Worm (Caenorhabditis elegans) whole organism, young adult: ENCODE data around the gene hsp-12.2.

Experiments
- B0261.1 ChIP-seq: sonication (generic microtip); optimal IDR thresholded peaks from 2 replicates; lab custom pipeline; 2016; ENCODE audit warnings: mild to moderate bottlenecking, missing genetic modification characterization, moderate library complexity, missing compliant biosample characterization
- C06A6.2 ChIP-seq: fragments of 200-800 bp; sonication (Bioruptor generic); conservative IDR thresholded peaks from 2 replicates; pipeline ENCODE4 v1.3.6; 2022; ENCODE audit warnings: missing genetic modification characterization, missing compliant biosample characterization
- F23B12.7 ChIP-seq: sonication (generic microtip); optimal IDR thresholded peaks from 2 replicates; lab custom pipeline; 2017; ENCODE audit warnings: missing genetic modification characterization, mild to moderate bottlenecking, missing compliant biosample characterization, antibody characterized with exemption, moderate library complexity; ENCODE audit not compliant: insufficient read depth
- F33H1.4 ChIP-seq: fragments of 200-800 bp; sonication (Bioruptor generic); IDR thresholded peaks from 2 replicates; pipeline ENCODE4 v1.3.6; 2022; ENCODE audit warnings: missing genetic modification reagents, missing genetic modification characterization, missing compliant biosample characterization
- F49E8.2 ChIP-seq: sonication (generic microtip); optimal IDR thresholded peaks from 3 replicates; lab custom pipeline; 2017; ENCODE audit warnings: missing genetic modification characterization, mild to moderate bottlenecking, missing compliant biosample characterization, antibody characterized with exemption, moderate library complexity; ENCODE audit not compliant: insufficient read depth
- F52B5.7 ChIP-seq: sonication (generic microtip); optimal IDR thresholded peaks from 2 replicates; lab custom pipeline; 2016; ENCODE audit warnings: mild to moderate bottlenecking, missing genetic modification characterization, missing compliant biosample characterization
- F57C9.4 ChIP-seq: sonication (generic microtip); optimal IDR thresholded peaks from 2 replicates; lab custom pipeline; 2017; ENCODE audit warnings: mild to moderate bottlenecking, missing genetic modification characterization, missing compliant biosample characterization
- K11D2.4 ChIP-seq: fragments of 200-800 bp; sonication (Bioruptor generic); IDR thresholded peaks from 2 replicates; pipeline ENCODE4 v1.3.6; 2022; ENCODE audit warnings: missing genetic modification reagents, missing genetic modification characterization, missing compliant biosample characterization
- K12H6.12 ChIP-seq: fragments of 200-800 bp; sonication (Bioruptor generic); optimal IDR thresholded peaks from 2 replicates; lab custom pipeline; 2018; ENCODE audit warnings: mild to moderate bottlenecking, missing genetic modification characterization, missing compliant biosample characterization
- T07F8.4 ChIP-seq: sonication (generic microtip); optimal IDR thresholded peaks from 2 replicates; lab custom pipeline; 2016; ENCODE audit warnings: mild to moderate bottlenecking, missing genetic modification characterization, moderate library complexity, missing compliant biosample characterization
- T26A5.8 ChIP-seq: sonication (generic microtip); optimal IDR thresholded peaks from 2 replicates; lab custom pipeline; 2016; ENCODE audit warnings: missing genetic modification characterization, missing compliant biosample characterization
- Y53F4B.3 ChIP-seq: fragments of 200-800 bp; sonication (Bioruptor generic); IDR thresholded peaks from 2 replicates; pipeline ENCODE4 v1.3.6; 2022; ENCODE audit warnings: missing genetic modification reagents, missing genetic modification characterization, missing compliant biosample characterization
- Y67H2A.10 ChIP-seq: fragments of 200-800 bp; sonication (Bioruptor generic); conservative IDR thresholded peaks from 2 replicates; pipeline ENCODE4 v1.3.6; 2022; ENCODE audit warnings: missing genetic modification reagents, missing genetic modification characterization, missing compliant biosample characterization
- Y95B8A.8 ChIP-seq: fragments of 200-800 bp; sonication (Bioruptor generic); IDR thresholded peaks from 2 replicates; pipeline ENCODE4 v1.3.6; 2022; ENCODE audit warnings: missing genetic modification reagents, missing genetic modification characterization, missing compliant biosample characterization
- ama-1 ChIP-seq, 3 experiments: fragments of 150-350 bp in 1 of 3; sonication (generic microtip) in 2 of 3; optimal IDR thresholded peaks; 2 replicates each; lab custom pipeline; 2014 to 2018; ENCODE audit warnings: missing biosample characterization in 2 of 3, missing genetic modification characterization in 2 of 3, missing genetic modification reagents in 2 of 3
- athp-1 ChIP-seq: sonication (generic microtip); optimal IDR thresholded peaks from 2 replicates; lab custom pipeline; 2017; ENCODE audit warnings: mild to moderate bottlenecking, missing genetic modification characterization, missing compliant biosample characterization
- attf-6 ChIP-seq: fragments of 200-800 bp; sonication (Bioruptor generic); IDR thresholded peaks from 2 replicates; pipeline ENCODE4 v1.3.6; 2022; ENCODE audit warnings: missing genetic modification reagents, missing genetic modification characterization, missing compliant biosample characterization
- ceh-27 ChIP-seq: fragments of 200-800 bp; sonication (Bioruptor generic); optimal IDR thresholded peaks from 2 replicates; lab custom pipeline; 2018; ENCODE audit warnings: mild to moderate bottlenecking, missing genetic modification characterization, moderate library complexity, missing compliant biosample characterization
- chd-7 ChIP-seq: sonication (generic microtip); optimal IDR thresholded peaks from 2 replicates; lab custom pipeline; 2016; ENCODE audit warnings: mild to moderate bottlenecking, missing genetic modification characterization, moderate library complexity, missing compliant biosample characterization
- dox-1 ChIP-seq: fragments of 200-800 bp; sonication (Bioruptor generic); IDR thresholded peaks from 2 replicates; pipeline ENCODE4 v1.3.6; 2022; ENCODE audit warnings: missing genetic modification reagents, missing genetic modification characterization, missing compliant biosample characterization
- ekl-4 ChIP-seq: fragments of 200-800 bp; sonication (Bioruptor generic); IDR thresholded peaks from 2 replicates; pipeline ENCODE4 v1.3.6; 2022; ENCODE audit warnings: missing genetic modification reagents, missing genetic modification characterization, missing compliant biosample characterization
- let-526 ChIP-seq: fragments of 200-800 bp; sonication (Bioruptor generic); IDR thresholded peaks from 2 replicates; pipeline ENCODE4 v1.3.6; 2022; ENCODE audit warnings: missing genetic modification reagents, missing genetic modification characterization, missing compliant biosample characterization
- lin-26 ChIP-seq: fragments of 200-800 bp; sonication (Bioruptor generic); IDR thresholded peaks from 2 replicates; pipeline ENCODE4 v1.3.6; 2022; ENCODE audit warnings: missing genetic modification reagents, missing genetic modification characterization, missing compliant biosample characterization
- lin-40 ChIP-seq: sonication (generic microtip); optimal IDR thresholded peaks from 2 replicates; lab custom pipeline; 2016; ENCODE audit warnings: missing genetic modification characterization, mild to moderate bottlenecking, missing compliant biosample characterization, missing genotype, missing genetic modification reagents
- lin-54 ChIP-seq: fragments of 200-800 bp; sonication (Bioruptor generic); optimal IDR thresholded peaks from 2 replicates; lab custom pipeline; 2018; ENCODE audit warnings: mild to moderate bottlenecking, missing genetic modification characterization, missing compliant biosample characterization
- lir-1 ChIP-seq: fragments of 200-800 bp; sonication (Bioruptor generic); conservative IDR thresholded peaks from 2 replicates; pipeline ENCODE4 v1.3.6; 2022; ENCODE audit warnings: missing genetic modification reagents, missing genetic modification characterization, missing compliant biosample characterization
- lsl-1 ChIP-seq: fragments of 200-800 bp; sonication (Bioruptor generic); optimal IDR thresholded peaks from 2 replicates; lab custom pipeline; 2018; ENCODE audit warnings: mild to moderate bottlenecking, missing genetic modification characterization, moderate library complexity, missing compliant biosample characterization
- madf-10 ChIP-seq: sonication (generic microtip); optimal IDR thresholded peaks from 2 replicates; lab custom pipeline; 2016; ENCODE audit warnings: mild to moderate bottlenecking, missing genetic modification characterization, missing compliant biosample characterization
- madf-3 ChIP-seq: fragments of 200-800 bp; sonication (Bioruptor generic); IDR thresholded peaks from 2 replicates; pipeline ENCODE4 v1.3.6; 2022; ENCODE audit warnings: missing genetic modification reagents, missing genetic modification characterization, missing compliant biosample characterization
- madf-6 ChIP-seq: fragments of 200-800 bp; sonication (Bioruptor generic); IDR thresholded peaks from 2 replicates; pipeline ENCODE4 v1.3.6; 2022; ENCODE audit warnings: missing genetic modification reagents, missing genetic modification characterization, missing compliant biosample characterization
- mcd-1 ChIP-seq: fragments of 200-800 bp; sonication (Bioruptor generic); IDR thresholded peaks from 2 replicates; pipeline ENCODE4 v1.3.6; 2022; ENCODE audit warnings: missing genetic modification reagents, missing genetic modification characterization, missing compliant biosample characterization
- nfya-1 ChIP-seq: sonication (generic microtip); optimal IDR thresholded peaks from 2 replicates; lab custom pipeline; 2017; ENCODE audit warnings: antibody characterized with exemption, missing compliant biosample characterization, missing genetic modification characterization, borderline replicate concordance; ENCODE audit not compliant: insufficient read depth
- nhr-120 ChIP-seq: fragments of 200-800 bp; sonication (Bioruptor generic); IDR thresholded peaks from 2 replicates; pipeline ENCODE4 v1.3.6; 2022; ENCODE audit warnings: missing genetic modification characterization, missing compliant biosample characterization
- nhr-80 ChIP-seq: sonication (generic microtip); optimal IDR thresholded peaks from 2 replicates; lab custom pipeline; 2016; ENCODE audit warnings: missing genetic modification characterization, missing compliant biosample characterization
- nhr-90 ChIP-seq: sonication (generic microtip); optimal IDR thresholded peaks from 2 replicates; lab custom pipeline; 2016; ENCODE audit warnings: missing genotype, mild to moderate bottlenecking, missing genetic modification characterization, missing compliant biosample characterization
- rcor-1 ChIP-seq: fragments of 200-800 bp; sonication (Bioruptor generic); IDR thresholded peaks from 2 replicates; pipeline ENCODE4 v1.3.6; 2022; ENCODE audit warnings: missing genetic modification reagents, missing genetic modification characterization, missing compliant biosample characterization
- rpc-1 ChIP-seq, 2 experiments: fragments of 150-350 bp in 1 of 2; sonication (generic microtip) in 1 of 2; optimal IDR thresholded peaks; 2 replicates each; lab custom pipeline; 2014 to 2018; ENCODE audit warnings: missing biosample characterization in 1 of 2, missing genetic modification characterization in 1 of 2, missing genetic modification reagents in 1 of 2, missing genotype in 1 of 2
- snpc-3.4 ChIP-seq: sonication (generic microtip); optimal IDR thresholded peaks from 2 replicates; lab custom pipeline; 2017; ENCODE audit warnings: missing genetic modification characterization, mild to moderate bottlenecking, missing compliant biosample characterization, antibody characterized with exemption, moderate library complexity, missing genotype, missing genetic modification reagents
- snpc-4 ChIP-seq, 5 experiments: fragments of 150-350 bp in 1 of 5; sonication (generic microtip) in 4 of 5; optimal IDR thresholded peaks; 2 replicates each; lab custom pipeline; 2014 to 2018; ENCODE audit warnings: missing genetic modification characterization in 5 of 5, missing biosample characterization in 3 of 5, antibody characterized with exemption in 2 of 5, mild to moderate bottlenecking in 2 of 5, missing compliant biosample characterization in 2 of 5, missing genotype in 2 of 5, moderate library complexity in 2 of 5, missing genetic modification reagents in 1 of 5
- sptf-2 ChIP-seq: fragments of 200-800 bp; sonication (Bioruptor generic); optimal IDR thresholded peaks from 2 replicates; lab custom pipeline; 2018; ENCODE audit warnings: mild to moderate bottlenecking, missing genetic modification characterization, missing compliant biosample characterization
- tbp1 ChIP-seq: fragments of 200-800 bp; sonication (Bioruptor generic); optimal IDR thresholded peaks from 2 replicates; lab custom pipeline; 2018; ENCODE audit warnings: mild to moderate bottlenecking, missing genetic modification characterization, missing compliant biosample characterization
- unc-130 ChIP-seq: sonication (generic microtip); optimal IDR thresholded peaks from 2 replicates; lab custom pipeline; 2016; ENCODE audit warnings: missing genetic modification reagents, missing genetic modification characterization, missing compliant biosample characterization
- xnd-1 ChIP-seq: sonication (generic microtip); optimal IDR thresholded peaks from 2 replicates; lab custom pipeline; 2016; ENCODE audit warnings: missing genotype, missing genetic modification reagents, missing genetic modification characterization, missing compliant biosample characterization
- zfh-2 ChIP-seq: fragments of 200-800 bp; sonication (Bioruptor generic); conservative IDR thresholded peaks from 2 replicates; pipeline ENCODE4 v1.3.6; 2022; ENCODE audit warnings: missing genetic modification reagents, missing genetic modification characterization, missing compliant biosample characterization
- zim-3 ChIP-seq: sonication (generic microtip); optimal IDR thresholded peaks from 2 replicates; lab custom pipeline; 2017; ENCODE audit warnings: mild to moderate bottlenecking, missing genetic modification characterization, moderate library complexity, missing compliant biosample characterization
- ztf-18 ChIP-seq: sonication (generic microtip); optimal IDR thresholded peaks from 2 replicates; lab custom pipeline; 2016; ENCODE audit warnings: missing genotype, mild to moderate bottlenecking, missing genetic modification characterization, missing compliant biosample characterization
- ztf-22 ChIP-seq: fragments of 200-800 bp; sonication (Bioruptor generic); optimal IDR thresholded peaks from 2 replicates; lab custom pipeline; 2018; ENCODE audit warnings: mild to moderate bottlenecking, missing genetic modification characterization, moderate library complexity, missing compliant biosample characterization

Gene hsp-12.2

ce11 chrIII:8106476-8106875 is 31.4 kb upstream of the hsp-12.2 start (continued):
- TF ChIP-seq ama-1 (optimal IDR thresholded peaks at IDR 0.05; lab: Kevin White, UChicago): no peak
- TF ChIP-seq ama-1 (GFP tag; optimal IDR thresholded peaks at IDR 0.05; lab: Kevin White, UChicago): peak in 1 of 2 experiments; percentile 57
- no peak for TF ChIP-seq F49E8.2 (tag; lab: Kevin White, UChicago)
- 0 out of 2 replicates have a peak, but pooled peaks have one; percentile 14 for TF ChIP-seq F33H1.4 (GFP tag; lab: Robert Waterston, UW)
- TF ChIP-seq K12H6.12 (tag; lab: Kevin White, UChicago): no peak
- TF ChIP-seq unc-130 (GFP tag; lab: Kevin White, UChicago): no peak
- peak; percentile 80 for TF ChIP-seq lin-26 (GFP tag; lab: Robert Waterston, UW)
- TF ChIP-seq ztf-18 (tag; lab: Kevin White, UChicago): peak; percentile 53
- TF ChIP-seq zim-3: peak; percentile 45
- peak; percentile 95 for TF ChIP-seq tbp1
- TF ChIP-seq F52B5.7 (tag; lab: Kevin White, UChicago): peak; percentile 2
- TF ChIP-seq rcor-1: no peak
- TF ChIP-seq T26A5.8 (tag; lab: Kevin White, UChicago): no peak
- peak; percentile 43 for TF ChIP-seq F23B12.7 (tag; lab: Kevin White, UChicago)
- peak; percentile 21 for TF ChIP-seq madf-10 (tag; lab: Kevin White, UChicago)
- TF ChIP-seq snpc-3.4: peak; percentile 28
- TF ChIP-seq lin-54 (GFP tag; lab: Kevin White, UChicago): peak; percentile 31
- TF ChIP-seq nhr-80: peak; percentile 27
- TF ChIP-seq madf-3: no peak
- TF ChIP-seq dox-1 (GFP tag; lab: Robert Waterston, UW): peak; percentile 50
- peak; percentile 71 for TF ChIP-seq rpc-1 (optimal IDR thresholded peaks at IDR 0.05; lab: Kevin White, UChicago)
- peak; percentile 82 for TF ChIP-seq rpc-1 (tag; optimal IDR thresholded peaks at IDR 0.05; lab: Kevin White, UChicago)
- TF ChIP-seq B0261.1: peak; percentile 81
- TF ChIP-seq athp-1 (tag; lab: Kevin White, UChicago): no peak
- TF ChIP-seq lir-1 (GFP tag; lab: Robert Waterston, UW): no peak
- peak; percentile 75 for TF ChIP-seq let-526 (GFP tag; lab: Robert Waterston, UW)
- peak; percentile 15 for TF ChIP-seq T07F8.4 (tag; lab: Kevin White, UChicago)
- TF ChIP-seq nfya-1 (tag; lab: Kevin White, UChicago): no peak
- TF ChIP-seq sptf-2 (GFP tag; lab: Kevin White, UChicago): no peak
- peak; percentile 67 for TF ChIP-seq nhr-90 (tag; lab: Kevin White, UChicago)
- no peak for TF ChIP-seq snpc-4 (GFP tag; optimal IDR thresholded peaks at IDR 0.05; lab: Kevin White, UChicago)
- TF ChIP-seq snpc-4 (tag; optimal IDR thresholded peaks at IDR 0.05; lab: Kevin White, UChicago): peak in 2 of 4 experiments; percentile 38 to 57
- no peak for TF ChIP-seq K11D2.4 (GFP tag; lab: Robert Waterston, UW)
- peak; percentile 59 for TF ChIP-seq ceh-27 (GFP tag; lab: Kevin White, UChicago)
- TF ChIP-seq F57C9.4 (tag; lab: Kevin White, UChicago): no peak
- no peak for TF ChIP-seq Y95B8A.8
- peak; percentile 34 for TF ChIP-seq lin-40 (tag; lab: Kevin White, UChicago)
- no peak for TF ChIP-seq C06A6.2 (GFP tag; lab: Robert Waterston, UW)
- TF ChIP-seq ekl-4: no peak
- TF ChIP-seq ztf-22: no peak
- TF ChIP-seq Y53F4B.3 (GFP tag; lab: Robert Waterston, UW): no peak
- peak; percentile 35 for TF ChIP-seq chd-7 (tag; lab: Kevin White, UChicago)
- TF ChIP-seq lsl-1 (GFP tag; lab: Kevin White, UChicago): peak; percentile 7
- peak; percentile 39; the same call in 1 of the 2 replicates for TF ChIP-seq mcd-1 (GFP tag; lab: Robert Waterston, UW)
- peak; percentile 33; the same call in 1 of the 2 replicates for TF ChIP-seq madf-6 (GFP tag; lab: Robert Waterston, UW)
- no peak for TF ChIP-seq xnd-1 (tag; lab: Kevin White, UChicago)
- no peak for TF ChIP-seq zfh-2
- no peak for TF ChIP-seq Y67H2A.10
- TF ChIP-seq attf-6: no peak
- no peak for TF ChIP-seq nhr-120 (GFP tag; lab: Robert Waterston, UW)
